Fruit fly (Drosophila melanogaster) whole organism, embryonic: ENCODE measurements around the gene mRpL3.
A peak's percentile ranks its signal among the peaks of the same experiment; 100 is the strongest.

Source experiments
- Ada2b ChIP-seq: fragments of 200-800 bp; sonication (Bioruptor generic); IDR thresholded peaks from 2 replicates; pipeline ENCODE4 v1.3.6; 2022; ENCODE audit warnings: missing biosample characterization, missing genetic modification characterization
- Adf1 ChIP-seq: fragments of 200-800 bp; sonication (Bioruptor generic); IDR thresholded peaks from 2 replicates; pipeline ENCODE4 v1.3.6; 2022; ENCODE audit warnings: missing biosample characterization, missing genetic modification characterization
- Blimp-1 ChIP-seq: fragments of 200-800 bp; sonication (Bioruptor generic); optimal IDR thresholded peaks from 3 replicates; lab custom pipeline; 2018; ENCODE audit warnings: missing biosample characterization, missing genetic modification characterization, mild to moderate bottlenecking, moderate library complexity, missing genetic modification reagents
- Bteb2 ChIP-seq: fragments of 200-800 bp; sonication (Bioruptor generic); optimal IDR thresholded peaks from 2 replicates; lab custom pipeline; 2016; ENCODE audit warnings: missing biosample characterization, missing genetic modification characterization
- C15 ChIP-seq: fragments of 200-800 bp; sonication (Bioruptor generic); IDR thresholded peaks from 3 replicates; pipeline ENCODE4 v1.3.6; 2022; ENCODE audit warnings: missing biosample characterization, missing genetic modification characterization
- CG10462 ChIP-seq: fragments of 200-800 bp; sonication (Bioruptor generic); optimal IDR thresholded peaks from 2 replicates; lab custom pipeline; 2016; ENCODE audit warnings: missing biosample characterization, missing genetic modification characterization
- CG12659 ChIP-seq: fragments of 200-800 bp; sonication (Bioruptor generic); optimal IDR thresholded peaks from 3 replicates; lab custom pipeline; 2017; ENCODE audit warnings: mild to moderate bottlenecking, missing biosample characterization, missing genetic modification reagents, missing genetic modification characterization
- CG13287 ChIP-seq: fragments of 200-800 bp; sonication (Bioruptor generic); IDR thresholded peaks from 2 replicates; pipeline ENCODE4 v1.3.6; 2022; ENCODE audit warnings: missing biosample characterization, missing genetic modification characterization; ENCODE audit not compliant: partially characterized antibody
- CG14014 ChIP-seq: fragments of 200-800 bp; sonication (Bioruptor generic); IDR thresholded peaks from 2 replicates; pipeline ENCODE4 v1.3.6; 2022; ENCODE audit warnings: missing biosample characterization, missing genetic modification characterization
- CG15601 ChIP-seq: fragments of 200-800 bp; sonication (Bioruptor generic); optimal IDR thresholded peaks from 3 replicates; lab custom pipeline; 2019; ENCODE audit warnings: missing biosample characterization, mild to moderate bottlenecking, missing genetic modification characterization, moderate library complexity
- CG17568 ChIP-seq: fragments of 200-800 bp; sonication (Bioruptor generic); optimal IDR thresholded peaks from 2 replicates; lab custom pipeline; 2018; ENCODE audit warnings: missing biosample characterization, mild to moderate bottlenecking, missing genetic modification characterization, moderate library complexity
- CG2202 ChIP-seq: fragments of 200-800 bp; sonication (Bioruptor generic); optimal IDR thresholded peaks from 2 replicates; lab custom pipeline; 2018; ENCODE audit warnings: missing biosample characterization, mild to moderate bottlenecking, missing genetic modification characterization
- CG2678 ChIP-seq: fragments of 200-800 bp; sonication (Bioruptor generic); optimal IDR thresholded peaks from 3 replicates; lab custom pipeline; 2019; ENCODE audit warnings: missing biosample characterization, mild to moderate bottlenecking, missing genetic modification characterization, moderate library complexity
- CG30403 ChIP-seq: fragments of 200-800 bp; sonication (Bioruptor generic); optimal IDR thresholded peaks from 3 replicates; lab custom pipeline; 2016; ENCODE audit warnings: missing biosample characterization, missing genetic modification characterization
- CG33213 ChIP-seq: fragments of 200-800 bp; sonication (Bioruptor generic); optimal IDR thresholded peaks from 3 replicates; lab custom pipeline; 2016; ENCODE audit warnings: missing biosample characterization, missing genetic modification characterization
- CG34224 ChIP-seq: fragments of 200-800 bp; sonication (Bioruptor generic); IDR thresholded peaks from 3 replicates; pipeline ENCODE4 v1.3.6; 2022; ENCODE audit warnings: missing biosample characterization, missing genetic modification characterization; ENCODE audit not compliant: partially characterized antibody
- CG4282 ChIP-seq: fragments of 200-800 bp; sonication (Bioruptor generic); optimal IDR thresholded peaks from 2 replicates; lab custom pipeline; 2016; ENCODE audit warnings: missing biosample characterization, missing genetic modification characterization
- CG4707 ChIP-seq: fragments of 200-800 bp; sonication (Bioruptor generic); optimal IDR thresholded peaks from 2 replicates; lab custom pipeline; 2018; ENCODE audit warnings: missing biosample characterization, mild to moderate bottlenecking, missing genetic modification characterization, moderate library complexity
- CG5180 ChIP-seq: fragments of 200-800 bp; sonication (Bioruptor generic); optimal IDR thresholded peaks from 3 replicates; lab custom pipeline; 2017; ENCODE audit warnings: missing biosample characterization, missing genetic modification characterization, mild to moderate bottlenecking, moderate library complexity, missing genetic modification reagents
- CG7987 ChIP-seq: fragments of 200-800 bp; sonication (Bioruptor generic); optimal IDR thresholded peaks from 2 replicates; lab custom pipeline; 2018; ENCODE audit warnings: missing biosample characterization, mild to moderate bottlenecking, missing genetic modification characterization, moderate library complexity
- CG8388 ChIP-seq: fragments of 200-800 bp; sonication (Bioruptor generic); optimal IDR thresholded peaks from 2 replicates; lab custom pipeline; 2019; ENCODE audit warnings: missing biosample characterization, mild to moderate bottlenecking, missing genetic modification characterization, moderate library complexity
- CrebB ChIP-seq: fragments of 200-800 bp; sonication (Bioruptor generic); optimal IDR thresholded peaks from 3 replicates; lab custom pipeline; 2018; ENCODE audit warnings: missing biosample characterization, mild to moderate bottlenecking, missing genetic modification characterization
- Dip2 ChIP-seq: fragments of 200-800 bp; sonication (Bioruptor generic); IDR thresholded peaks from 2 replicates; pipeline ENCODE4 v1.3.6; 2022; ENCODE audit warnings: missing biosample characterization, missing genetic modification characterization
- HmgD ChIP-seq: fragments of 200-800 bp; sonication (Bioruptor generic); optimal IDR thresholded peaks from 3 replicates; lab custom pipeline; 2016; ENCODE audit warnings: missing biosample characterization, missing genetic modification characterization
- Nf-YA ChIP-seq: fragments of 200-800 bp; sonication (Bioruptor generic); IDR thresholded peaks from 2 replicates; pipeline ENCODE4 v1.3.6; 2022; ENCODE audit warnings: missing biosample characterization, missing genetic modification characterization
- Poxn ChIP-seq: fragments of 200-800 bp; sonication (Bioruptor generic); IDR thresholded peaks from 2 replicates; pipeline ENCODE4 v1.3.6; 2022; ENCODE audit warnings: missing biosample characterization, missing genetic modification characterization
- Side ChIP-seq: fragments of 200-800 bp; sonication (Bioruptor generic); optimal IDR thresholded peaks from 2 replicates; lab custom pipeline; 2016; ENCODE audit warnings: missing biosample characterization, missing genetic modification characterization
- Sry-β ChIP-seq: fragments of 200-800 bp; sonication (Bioruptor generic); optimal IDR thresholded peaks from 2 replicates; lab custom pipeline; 2018; ENCODE audit warnings: missing biosample characterization, mild to moderate bottlenecking, missing genetic modification characterization, moderate library complexity
- Trl ChIP-seq, 3 experiments: fragments of >200 bp in 2 of 3; fragments of 200-800 bp in 1 of 3; sonication (Bioruptor generic) in 1 of 3; optimal IDR thresholded peaks; 2 replicates in 1 of 3; 3 replicates in 2 of 3; lab custom pipeline; 2016 to 2017; ENCODE audit warnings: missing biosample characterization in 1 of 3, missing genetic modification characterization in 1 of 3
- ap ChIP-seq: fragments of 200-800 bp; sonication (Bioruptor generic); IDR thresholded peaks from 2 replicates; pipeline ENCODE4 v1.3.6; 2022; ENCODE audit warnings: missing biosample characterization, missing genetic modification characterization
- caup ChIP-seq: fragments of 200-800 bp; sonication (Bioruptor generic); optimal IDR thresholded peaks from 3 replicates; lab custom pipeline; 2017; ENCODE audit warnings: missing biosample characterization, mild to moderate bottlenecking, missing genetic modification characterization, moderate library complexity; ENCODE audit not compliant: severe bottlenecking
- ci ChIP-seq: fragments of 200-800 bp; sonication (Bioruptor generic); IDR thresholded peaks from 3 replicates; pipeline ENCODE4 v1.3.6; 2022; ENCODE audit warnings: missing biosample characterization, missing genetic modification characterization
- crp ChIP-seq, 2 experiments: fragments of 200-800 bp; sonication (Bioruptor generic); optimal IDR thresholded peaks; 2 replicates in 1 of 2; 3 replicates in 1 of 2; lab custom pipeline; 2017; ENCODE audit warnings: missing biosample characterization in 2 of 2, missing genetic modification characterization in 2 of 2, mild to moderate bottlenecking in 1 of 2, moderate library complexity in 1 of 2
- cwo ChIP-seq: fragments of 200-800 bp; sonication (Bioruptor generic); optimal IDR thresholded peaks from 3 replicates; lab custom pipeline; 2017; ENCODE audit warnings: missing biosample characterization, missing genetic modification characterization, mild to moderate bottlenecking, moderate library complexity, missing genetic modification reagents
- dm ChIP-seq: fragments of 200-800 bp; sonication (Bioruptor generic); optimal IDR thresholded peaks from 3 replicates; lab custom pipeline; 2016; ENCODE audit warnings: missing biosample characterization, missing genetic modification characterization
- gce ChIP-seq: fragments of 200-800 bp; sonication (Bioruptor generic); IDR thresholded peaks from 3 replicates; pipeline ENCODE4 v1.3.6; 2022; ENCODE audit warnings: missing biosample characterization, missing genetic modification characterization
- jigr1 ChIP-seq: fragments of 200-800 bp; sonication (Bioruptor generic); IDR thresholded peaks from 3 replicates; pipeline ENCODE4 v1.3.6; 2022; ENCODE audit warnings: missing biosample characterization, missing genetic modification characterization
- onecut ChIP-seq: fragments of 200-800 bp; sonication (Bioruptor generic); IDR thresholded peaks from 2 replicates; pipeline ENCODE4 v1.3.6; 2022; ENCODE audit warnings: missing biosample characterization, missing genetic modification characterization
- pros ChIP-seq: fragments of 200-800 bp; sonication (Bioruptor generic); optimal IDR thresholded peaks from 3 replicates; lab custom pipeline; 2019; ENCODE audit warnings: missing biosample characterization, mild to moderate bottlenecking, missing genetic modification characterization, moderate library complexity
- sens-2 ChIP-seq: fragments of 200-800 bp; sonication (Bioruptor generic); IDR thresholded peaks from 2 replicates; pipeline ENCODE4 v1.3.6; 2022; ENCODE audit warnings: missing biosample characterization, missing genetic modification characterization
- slou ChIP-seq: fragments of 200-800 bp; sonication (Bioruptor generic); optimal IDR thresholded peaks from 3 replicates; lab custom pipeline; 2016; ENCODE audit warnings: missing biosample characterization, missing genetic modification characterization
- slp2 ChIP-seq: fragments of 200-800 bp; sonication (Bioruptor generic); optimal IDR thresholded peaks from 2 replicates; lab custom pipeline; 2016; ENCODE audit warnings: missing biosample characterization, missing genetic modification characterization
- ssp ChIP-seq: fragments of 200-800 bp; sonication (Bioruptor generic); IDR thresholded peaks from 2 replicates; pipeline ENCODE4 v1.3.6; 2022; ENCODE audit warnings: missing biosample characterization, missing genetic modification characterization
- stc ChIP-seq: fragments of 200-800 bp; sonication (Bioruptor generic); IDR thresholded peaks from 2 replicates; pipeline ENCODE4 v1.3.6; 2022; ENCODE audit warnings: missing biosample characterization, missing genetic modification characterization
- tup ChIP-seq: fragments of 200-800 bp; sonication (Bioruptor generic); optimal IDR thresholded peaks from 2 replicates; lab custom pipeline; 2016; ENCODE audit warnings: missing biosample characterization, mild to moderate bottlenecking, missing genetic modification characterization, moderate library complexity
- unpg ChIP-seq: fragments of 200-800 bp; sonication (Bioruptor generic); optimal IDR thresholded peaks from 3 replicates; lab custom pipeline; 2018; ENCODE audit warnings: missing biosample characterization, mild to moderate bottlenecking, missing genetic modification characterization, moderate library complexity
- zen2 ChIP-seq: fragments of 200-800 bp; sonication (Bioruptor generic); IDR thresholded peaks from 3 replicates; pipeline ENCODE4 v1.3.6; 2022; ENCODE audit warnings: missing biosample characterization, missing genetic modification characterization; ENCODE audit not compliant: partially characterized antibody
- zfh2 ChIP-seq: fragments of 200-800 bp; sonication (Bioruptor generic); optimal IDR thresholded peaks from 2 replicates; lab custom pipeline; 2016; ENCODE audit warnings: missing biosample characterization, missing genetic modification characterization

mRpL3 gene

dm6 chrX:15745905-15746681 is 15.0 kb upstream of the mRpL3 start, which contains the start of the genes CG8944 and CCT6 (continued):
- 0 out of 3 replicates have a peak, but pooled peaks have one; percentile 19 for TF ChIP-seq ci (GFP tag; lab: Robert Waterston, UW)
- no peak for TF ChIP-seq CG14014
- no peak for TF ChIP-seq CG10462 (GFP tag; lab: Kevin White, UChicago)
- TF ChIP-seq Side (GFP tag; lab: Kevin White, UChicago) = no peak
- no peak for TF ChIP-seq slou (GFP tag; lab: Kevin White, UChicago)
- no peak for TF ChIP-seq CG8388 (GFP tag; lab: Kevin White, UChicago)
- no peak for TF ChIP-seq CG15601 (tag; lab: Kevin White, UChicago)
- TF ChIP-seq CG33213 (GFP tag; lab: Kevin White, UChicago) = no peak
- TF ChIP-seq stc (GFP tag; lab: Robert Waterston, UW) = no peak
- no peak for TF ChIP-seq Bteb2
- no peak for TF ChIP-seq zen2
- TF ChIP-seq Dip2 (GFP tag; lab: Robert Waterston, UW) = no peak
- TF ChIP-seq crp (GFP tag; optimal IDR thresholded peaks at IDR 0.05; lab: Kevin White, UChicago) = peak in 1 of 2 experiments; percentile 32
- TF ChIP-seq Sry-β (GFP tag; lab: Kevin White, UChicago) = peak; percentile 83
- TF ChIP-seq Poxn (GFP tag; lab: Robert Waterston, UW) = no peak
- TF ChIP-seq cwo (GFP tag; lab: Kevin White, UChicago) = no peak
- no peak for TF ChIP-seq Blimp-1 (GFP tag; lab: Kevin White, UChicago)
- no peak for TF ChIP-seq Ada2b
- no peak for TF ChIP-seq pros (GFP tag; lab: Kevin White, UChicago)
- TF ChIP-seq Nf-YA = no peak
- no peak for TF ChIP-seq jigr1
- TF ChIP-seq dm (GFP tag; lab: Kevin White, UChicago) = no peak
- no peak for TF ChIP-seq slp2
- TF ChIP-seq CG12659 = peak; percentile 18
- TF ChIP-seq Adf1 (GFP tag; lab: Robert Waterston, UW) = no peak
- no peak for TF ChIP-seq HmgD (GFP tag; lab: Kevin White, UChicago)
- TF ChIP-seq CG2678 (tag; lab: Kevin White, UChicago) = no peak
- TF ChIP-seq CG34224 = 0 out of 3 replicates have a peak, but pooled peaks have one; percentile 24
- TF ChIP-seq CG4707 = no peak
- TF ChIP-seq tup (GFP tag; lab: Kevin White, UChicago) = no peak
- 0 out of 2 replicates have a peak, but pooled peaks have one; percentile 12 for TF ChIP-seq sens-2 (GFP tag; lab: Robert Waterston, UW)
- no peak for TF ChIP-seq ap
- no peak for TF ChIP-seq Trl (optimal IDR thresholded peaks at IDR 0.05; lab: Kevin White, UChicago)
- no peak for TF ChIP-seq Trl (GFP tag; optimal IDR thresholded peaks at IDR 0.05; lab: Kevin White, UChicago)
- TF ChIP-seq CG2202 (tag; lab: Kevin White, UChicago) = no peak
- TF ChIP-seq zfh2 = peak; percentile 16
- no peak for TF ChIP-seq onecut (GFP tag; lab: Robert Waterston, UW)
- TF ChIP-seq CrebB (tag; lab: Kevin White, UChicago) = no peak
- TF ChIP-seq unpg (GFP tag; lab: Kevin White, UChicago) = no peak
- TF ChIP-seq CG7987 (GFP tag; lab: Kevin White, UChicago) = no peak
- no peak for TF ChIP-seq gce
- TF ChIP-seq CG30403 (GFP tag; lab: Kevin White, UChicago) = peak; percentile 31
- no peak for TF ChIP-seq CG17568
- TF ChIP-seq C15 (GFP tag; lab: Robert Waterston, UW) = no peak
- TF ChIP-seq ssp = peak; percentile 28; the same call in 1 of the 2 replicates
- no peak for TF ChIP-seq CG5180 (GFP tag; lab: Kevin White, UChicago)
- no peak for TF ChIP-seq CG4282
- 0 out of 2 replicates have a peak, but pooled peaks have one; percentile 28 for TF ChIP-seq CG13287 (GFP tag; lab: Robert Waterston, UW)
- no peak for TF ChIP-seq caup (GFP tag; lab: Kevin White, UChicago)
